Worm (Caenorhabditis elegans): ENCODE results near the gene F28C1.1.

F28C1.1 gene

ce11 chrV:12468363-12468762 is 17.8 kb downstream of the F28C1.1 start, which contains the start of gene F28C1.3:
TSS of gene F28C1.3 (plus strand) at chrV:12468663.
- no peak for TF ChIP-seq C34B4.2 (tag; optimal IDR thresholded peaks at IDR 0.05)
- TF ChIP-seq nhr-19 (GFP tag; conservative IDR thresholded peaks at IDR 0.05) = no peak
- no peak for TF ChIP-seq lin-14 (GFP tag; optimal IDR thresholded peaks at IDR 0.05)
- TF ChIP-seq lsy-2 (tag; optimal IDR thresholded peaks at IDR 0.05) = no peak
- TF ChIP-seq ceh-90 (tag; optimal IDR thresholded peaks at IDR 0.05) = no peak
- TF ChIP-seq snu-23 (GFP tag; optimal IDR thresholded peaks at IDR 0.05) = no peak
- TF ChIP-seq C16A3.4 (tag; optimal IDR thresholded peaks at IDR 0.05) = no peak
- no peak for TF ChIP-seq ceh-88 (GFP tag; IDR thresholded peaks at IDR 0.05)
- TF ChIP-seq hlh-4 (tag; optimal IDR thresholded peaks at IDR 0.05) = no peak
- TF ChIP-seq efl-3 (GFP tag; optimal IDR thresholded peaks at IDR 0.05) = no peak
- TF ChIP-seq nhr-47 (tag; optimal IDR thresholded peaks at IDR 0.05) = no peak
- TF ChIP-seq elt-3 (tag; optimal IDR thresholded peaks at IDR 0.05) = no peak
- no peak for TF ChIP-seq aly-2 (tag; optimal IDR thresholded peaks at IDR 0.05)
- TF ChIP-seq blmp-1 (tag; optimal IDR thresholded peaks at IDR 0.05) = no peak
- no peak for TF ChIP-seq egl-27 (tag; optimal IDR thresholded peaks at IDR 0.05)
- TF ChIP-seq mab-9 (GFP tag; IDR thresholded peaks at IDR 0.05) = no peak
- TF ChIP-seq efl-1 (optimal IDR thresholded peaks at IDR 0.05) = no peak
- TF ChIP-seq efl-1 (GFP tag; optimal IDR thresholded peaks at IDR 0.05 in 1 of 2) = no peak
- TF ChIP-seq rnt-1 (tag; optimal IDR thresholded peaks at IDR 0.05) = no peak

- TF ChIP-seq unc-62 (GFP tag; optimal IDR thresholded peaks at IDR 0.05) (no peak), mdl-1 (tag; optimal IDR thresholded peaks at IDR 0.05) (no peak), pqm-1 (tag; optimal IDR thresholded peaks at IDR 0.05) (no peak), tbx-2 (tag; optimal IDR thresholded peaks at IDR 0.05) (no peak)
These were observed 19.7 kb downstream of the F28C1.1 start for ce11 chrV:12470324-12470723.

- no peak for TF ChIP-seq tlp-1 (tag; optimal IDR thresholded peaks at IDR 0.05)
- TF ChIP-seq lin-35 (GFP tag; optimal IDR thresholded peaks at IDR 0.05) = peak in 1 of 2 experiments; percentile 13
- no peak for TF ChIP-seq jun-1 (tag; optimal IDR thresholded peaks at IDR 0.05)
- TF ChIP-seq elt-2 (tag; optimal IDR thresholded peaks at IDR 0.05) = peak; percentile 74
These were observed 24.8 kb downstream of the F28C1.1 start for ce11 chrV:12475360-12475759.

- TF ChIP-seq snu-23 (GFP tag; optimal IDR thresholded peaks at IDR 0.05) (peak; percentile 23), ceh-63 (GFP tag; optimal IDR thresholded peaks at IDR 0.05) (no peak), lin-14 (GFP tag; optimal IDR thresholded peaks at IDR 0.05) (peak; percentile 70), unc-130 (tag; optimal IDR thresholded peaks at IDR 0.05) (peak; percentile 10), nhr-19 (GFP tag; conservative IDR thresholded peaks at IDR 0.05) (0 out of 2 replicates have a peak, but pooled peaks have one; percentile 10), unc-62 (GFP tag; optimal IDR thresholded peaks at IDR 0.05) (no peak), nhr-76 (tag; optimal IDR thresholded peaks at IDR 0.05) (no peak), lin-39 (tag; optimal IDR thresholded peaks at IDR 0.05) (no peak), pag-3 (tag; optimal IDR thresholded peaks at IDR 0.05; ENCODE audit: borderline replicate concordance, insufficient read depth) (peak; percentile 99), lin-35 (GFP tag; optimal IDR thresholded peaks at IDR 0.05) (peak in 1 of 2 experiments; percentile 9), rnt-1 (tag; optimal IDR thresholded peaks at IDR 0.05) (peak; percentile 61), nhr-71 (tag; optimal IDR thresholded peaks at IDR 0.05) (peak; percentile 41), fkh-4 (tag; optimal IDR thresholded peaks at IDR 0.05; ENCODE audit: borderline replicate concordance) (no peak)
These were observed 26.5 kb downstream of the F28C1.1 start for ce11 chrV:12477139-12477538.

- TF ChIP-seq F16B12.6 (tag; optimal IDR thresholded peaks at IDR 0.05) (no peak), nhr-77 (tag; optimal IDR thresholded peaks at IDR 0.05) (no peak), lin-35 (GFP tag; optimal IDR thresholded peaks at IDR 0.05) (no peak), nhr-237 (tag; optimal IDR thresholded peaks at IDR 0.05) (no peak), lsy-2 (tag; optimal IDR thresholded peaks at IDR 0.05) (no peak), skn-1 (tag; optimal IDR thresholded peaks at IDR 0.05) (no peak), hlh-4 (tag; optimal IDR thresholded peaks at IDR 0.05) (no peak), ceh-63 (GFP tag; optimal IDR thresholded peaks at IDR 0.05) (no peak), hpl-2 (GFP tag; optimal IDR thresholded peaks at IDR 0.05) (no peak), mef-2 (tag; optimal IDR thresholded peaks at IDR 0.05) (no peak), fkh-10 (GFP tag; optimal IDR thresholded peaks at IDR 0.05) (no peak), vab-15 (tag; optimal IDR thresholded peaks at IDR 0.05) (no peak), pax-3 (tag; optimal IDR thresholded peaks at IDR 0.05) (no peak), lin-14 (GFP tag; optimal IDR thresholded peaks at IDR 0.05) (no peak), mab-9 (GFP tag; IDR thresholded peaks at IDR 0.05) (no peak), unc-86 (tag; optimal IDR thresholded peaks at IDR 0.05) (no peak), lin-13 (GFP tag; optimal IDR thresholded peaks at IDR 0.05) (no peak)
These were observed 27.5 kb downstream of the F28C1.1 start, which contains the start of gene atn-1 for ce11 chrV:12478111-12478510. TSS of gene atn-1 (plus strand) at chrV:12478411.

Data from whole organism, L1 larva.